Worm (Caenorhabditis elegans) whole organism, mixed stage, embryonic: ENCODE data around the gene srbc-61.
"Not testable (repeated sequence)": the region's sequence is repeated elsewhere in the genome, so short reads cannot be mapped to it uniquely, and the experiment has no call there.

Experiments used
- lin-13 ChIP-seq: fragments of 150-350 bp; optimal IDR thresholded peaks from 2 replicates; lab custom pipeline; 2014; ENCODE audit warnings: missing biosample characterization, missing genetic modification characterization
- lin-32 ChIP-seq: fragments of 200-800 bp; sonication (Bioruptor generic); optimal IDR thresholded peaks from 2 replicates; lab custom pipeline; 2018; ENCODE audit warnings: mild to moderate bottlenecking, missing genetic modification characterization, missing compliant biosample characterization
- mab-5 ChIP-seq: fragments of 150-350 bp; optimal IDR thresholded peaks from 2 replicates; lab custom pipeline; 2014; ENCODE audit warnings: missing biosample characterization, missing genetic modification characterization
- nhr-12 ChIP-seq: fragments of 150-350 bp; optimal IDR thresholded peaks from 2 replicates; lab custom pipeline; 2014; ENCODE audit warnings: missing biosample characterization, missing genetic modification characterization
- nhr-2 ChIP-seq: fragments of 150-350 bp; optimal IDR thresholded peaks from 2 replicates; lab custom pipeline; 2014; ENCODE audit warnings: missing biosample characterization, missing genetic modification characterization
- nhr-76 ChIP-seq: sonication (generic microtip); optimal IDR thresholded peaks from 2 replicates; lab custom pipeline; 2017; ENCODE audit warnings: missing biosample characterization, missing genetic modification characterization

ce11 chrV:17456197-17456596 lies 20.4 kb upstream of the srbc-61 start, which contains the start of gene srh-203:
- not testable (repeated sequence) for TF ChIP-seq lin-13; nhr-76 (tag; lab: Kevin White, UChicago); nhr-12 (tag; lab: Kevin White, UChicago); lin-32; nhr-2 (tag; lab: Kevin White, UChicago); mab-5 (tag; lab: Kevin White, UChicago)
